Fruit fly (Drosophila melanogaster) Kc167 (cell line): ENCODE results near the gene CG11085.

Experiments
- Myc ChIP-seq: fragments of >200 bp; optimal IDR thresholded peaks from 2 replicates; lab custom pipeline; 2017; ENCODE audit warnings: missing external identifiers
- Sin3A ChIP-seq: fragments of >200 bp; optimal IDR thresholded peaks from 2 replicates; lab custom pipeline; 2018; ENCODE audit warnings: missing external identifiers
- h ChIP-seq: fragments of >200 bp; optimal IDR thresholded peaks from 3 replicates; lab custom pipeline; 2018; ENCODE audit warnings: missing external identifiers
- insv ChIP-seq: fragments of >200 bp; optimal IDR thresholded peaks from 3 replicates; lab custom pipeline; 2018; ENCODE audit warnings: missing external identifiers
- psq ChIP-seq: fragments of >200 bp; optimal IDR thresholded peaks from 2 replicates; lab custom pipeline; 2017; ENCODE audit warnings: missing external identifiers
- ttk ChIP-seq: sonication (Bioruptor generic); optimal IDR thresholded peaks from 2 replicates; lab custom pipeline; 2017; ENCODE audit warnings: missing external identifiers

DNA sequence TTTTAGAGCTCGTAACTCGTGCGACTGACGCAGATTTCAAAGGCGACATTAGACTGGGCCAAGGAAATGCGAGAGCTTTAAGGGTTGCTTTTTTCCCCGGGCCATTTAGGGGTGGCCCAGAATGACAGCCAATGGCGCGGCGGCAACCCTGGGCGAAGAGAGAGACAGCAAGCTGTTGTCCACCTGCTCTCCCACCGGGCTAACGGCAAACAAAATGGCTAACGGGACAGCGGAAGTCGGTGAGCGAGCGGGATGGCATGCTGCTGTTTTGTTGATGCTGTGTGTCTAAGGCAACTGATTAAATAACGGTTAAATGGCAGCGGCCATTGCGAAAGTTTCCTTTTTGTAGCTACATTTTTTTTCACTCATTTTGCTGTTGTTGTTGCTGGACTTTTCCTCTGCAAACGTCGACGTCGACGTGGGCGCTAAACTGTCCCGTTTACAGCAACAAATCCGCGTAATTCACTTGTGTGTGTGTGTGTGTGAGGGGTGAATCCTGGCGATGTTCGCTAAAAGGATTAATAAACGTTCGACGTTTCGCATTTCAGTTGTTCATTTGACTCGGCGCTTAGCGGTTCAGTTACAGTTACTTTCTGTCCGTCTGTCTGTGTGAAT is at the start of gene CG11085:
- TF ChIP-seq Sin3A (lab: Kevin White, UChicago) (no peak), psq (no peak), Myc (no peak), h (lab: Kevin White, UChicago) (no peak), ttk (no peak), insv (lab: Kevin White, UChicago) (no peak)
